Fruit fly (Drosophila melanogaster) whole organism, prepupa: Measurements from ENCODE around the gene CG2712.

Experiments
- CG8632 ChIP-seq: fragments of 200-800 bp; sonication (Bioruptor generic); optimal IDR thresholded peaks from 3 replicates; lab custom pipeline; 2016; ENCODE audit warnings: missing biosample characterization, missing genetic modification characterization
- lz ChIP-seq: fragments of 200-800 bp; sonication (Bioruptor generic); optimal IDR thresholded peaks from 3 replicates; lab custom pipeline; 2016; ENCODE audit warnings: missing biosample characterization, missing genetic modification characterization

dm6 chrX:2685580-2685979, 46.7 kb upstream of the CG2712 start, which contains the start of gene per:
- TF ChIP-seq CG8632 (GFP tag; lab: Kevin White, UChicago) (no peak), lz (GFP tag; lab: Kevin White, UChicago) (no peak)
